Worm (Caenorhabditis elegans) whole organism, midembryonic: ENCODE results near the gene M110.7.

Experiments used
- T22C8.4 ChIP-seq: fragments of 200-800 bp; sonication (Bioruptor generic); IDR thresholded peaks from 2 replicates; pipeline ENCODE4 v1.3.6; 2022; ENCODE audit warnings: missing genetic modification characterization, missing compliant biosample characterization
- flt-1 ChIP-seq: fragments of 200-800 bp; sonication (Bioruptor generic); IDR thresholded peaks from 2 replicates; pipeline ENCODE4 v1.3.6; 2022; ENCODE audit warnings: missing genetic modification characterization, missing compliant biosample characterization
- klf-2 ChIP-seq: fragments of 200-800 bp; sonication (Bioruptor generic); conservative IDR thresholded peaks from 2 replicates; pipeline ENCODE4 v1.3.6; 2022; ENCODE audit warnings: missing genetic modification reagents, missing genetic modification characterization, missing compliant biosample characterization
- med-1 ChIP-seq: sonication (generic microtip); optimal IDR thresholded peaks from 2 replicates; lab custom pipeline; 2017; ENCODE audit warnings: missing genetic modification characterization, mild to moderate bottlenecking, missing compliant biosample characterization, antibody characterized with exemption, missing genetic modification reagents; ENCODE audit not compliant: insufficient read depth
- tab-1 ChIP-seq: fragments of 200-800 bp; sonication (Bioruptor generic); IDR thresholded peaks from 2 replicates; pipeline ENCODE4 v1.3.6; 2022; ENCODE audit warnings: missing genetic modification characterization, missing compliant biosample characterization

ce11 chrII:8193922-8194321 is 38.7 kb upstream of the M110.7 start:
- TF ChIP-seq med-1 (GFP tag; lab: Kevin White, UChicago) (no peak), klf-2 (GFP tag; lab: Robert Waterston, UW) (no peak), tab-1 (GFP tag; lab: Robert Waterston, UW) (no peak), T22C8.4 (no peak), flt-1 (no peak)
